Worm (Caenorhabditis elegans) whole organism, L3 larva: ENCODE data around the gene rer-1.

Experiments used
- ama-1 ChIP-seq: fragments of 150-350 bp; optimal IDR thresholded peaks from 2 replicates; lab custom pipeline; 2018
- ceh-28 ChIP-seq: fragments of 150-350 bp; optimal IDR thresholded peaks from 2 replicates; lab custom pipeline; 2014; ENCODE audit warnings: missing biosample characterization, missing genetic modification reagents, missing genetic modification characterization
- ceh-82 ChIP-seq: fragments of 150-350 bp; optimal IDR thresholded peaks from 2 replicates; lab custom pipeline; 2014; ENCODE audit warnings: missing biosample characterization, missing genetic modification characterization
- ceh-9 ChIP-seq: sonication (generic microtip); optimal IDR thresholded peaks from 2 replicates; lab custom pipeline; 2018; ENCODE audit warnings: missing biosample characterization, missing genetic modification characterization
- daf-12 ChIP-seq: fragments of 150-350 bp; optimal IDR thresholded peaks from 2 replicates; lab custom pipeline; 2014; ENCODE audit warnings: missing biosample characterization, missing genetic modification reagents, missing genetic modification characterization
- egl-27 ChIP-seq: sonication (generic microtip); optimal IDR thresholded peaks from 4 replicates; lab custom pipeline; 2017; ENCODE audit warnings: missing biosample characterization, missing genetic modification reagents, missing genetic modification characterization
- egl-5 ChIP-seq: fragments of 150-350 bp; optimal IDR thresholded peaks from 2 replicates; lab custom pipeline; 2017; ENCODE audit warnings: missing biosample characterization, missing genetic modification reagents, missing genetic modification characterization, inconsistent platforms
- elt-1 ChIP-seq: fragments of 150-350 bp; optimal IDR thresholded peaks from 2 replicates; lab custom pipeline; 2014; ENCODE audit warnings: missing biosample characterization, missing genetic modification characterization
- elt-2 ChIP-seq: sonication (generic microtip); optimal IDR thresholded peaks from 2 replicates; lab custom pipeline; 2016; ENCODE audit warnings: missing genetic modification reagents, mild to moderate bottlenecking, missing genetic modification characterization, missing compliant biosample characterization
- fkh-10 ChIP-seq: sonication (generic microtip); optimal IDR thresholded peaks from 2 replicates; lab custom pipeline; 2017; ENCODE audit warnings: missing biosample characterization, missing genetic modification reagents, missing genetic modification characterization
- fkh-2 ChIP-seq: fragments of 150-350 bp; optimal IDR thresholded peaks from 2 replicates; lab custom pipeline; 2014; ENCODE audit warnings: missing biosample characterization, missing genetic modification reagents, missing genetic modification characterization
- jun-1 ChIP-seq: fragments of 150-350 bp; optimal IDR thresholded peaks from 2 replicates; lab custom pipeline; 2014; ENCODE audit warnings: missing biosample characterization, missing genetic modification reagents, missing genetic modification characterization
- lin-15B ChIP-seq: fragments of 150-350 bp; optimal IDR thresholded peaks from 2 replicates; lab custom pipeline; 2014; ENCODE audit warnings: missing biosample characterization, missing genetic modification characterization
- lsy-12 ChIP-seq: sonication (generic microtip); optimal IDR thresholded peaks from 2 replicates; lab custom pipeline; 2016; ENCODE audit warnings: mild to moderate bottlenecking, missing genetic modification characterization, missing compliant biosample characterization
- mml-1 ChIP-seq: fragments of 150-350 bp; sonication (generic microtip); optimal IDR thresholded peaks from 3 replicates; lab custom pipeline; 2014; ENCODE audit warnings: missing biosample characterization, missing genetic modification characterization
- nhr-11 ChIP-seq: fragments of 150-350 bp; optimal IDR thresholded peaks from 2 replicates; lab custom pipeline; 2014; ENCODE audit warnings: missing biosample characterization, missing genetic modification characterization
- nhr-12 ChIP-seq: fragments of 150-350 bp; optimal IDR thresholded peaks from 2 replicates; lab custom pipeline; 2014; ENCODE audit warnings: missing biosample characterization, missing genetic modification characterization
- nhr-23 ChIP-seq: fragments of 150-350 bp; optimal IDR thresholded peaks from 2 replicates; lab custom pipeline; 2014; ENCODE audit warnings: missing biosample characterization, missing genetic modification reagents, missing genetic modification characterization
- nhr-237 ChIP-seq: fragments of 150-350 bp; optimal IDR thresholded peaks from 2 replicates; lab custom pipeline; 2014; ENCODE audit warnings: missing biosample characterization, missing genetic modification characterization
- nhr-25 ChIP-seq: sonication (generic microtip); optimal IDR thresholded peaks from 2 replicates; lab custom pipeline; 2017; ENCODE audit warnings: missing biosample characterization, missing genetic modification characterization
- nhr-43 ChIP-seq: sonication (generic microtip); optimal IDR thresholded peaks from 2 replicates; lab custom pipeline; 2016; ENCODE audit warnings: mild to moderate bottlenecking, missing genetic modification characterization, missing compliant biosample characterization; ENCODE audit not compliant: poor library complexity, severe bottlenecking
- nhr-67 ChIP-seq: fragments of 150-350 bp; optimal IDR thresholded peaks from 2 replicates; lab custom pipeline; 2014; ENCODE audit warnings: missing biosample characterization, missing genetic modification characterization
- nhr-76 ChIP-seq: fragments of 150-350 bp; sonication (generic microtip); optimal IDR thresholded peaks from 5 replicates; lab custom pipeline; 2014; ENCODE audit warnings: missing biosample characterization, missing genetic modification characterization
- nhr-77 ChIP-seq: fragments of 150-350 bp; optimal IDR thresholded peaks from 2 replicates; lab custom pipeline; 2014; ENCODE audit warnings: missing biosample characterization, missing genetic modification characterization
- pha-4 ChIP-seq: fragments of 150-350 bp; optimal IDR thresholded peaks from 2 replicates; lab custom pipeline; 2014; ENCODE audit warnings: missing biosample characterization, missing genetic modification reagents, missing genetic modification characterization
- pqm-1 ChIP-seq: fragments of 150-350 bp; optimal IDR thresholded peaks from 2 replicates; lab custom pipeline; 2017; ENCODE audit warnings: missing biosample characterization, missing genetic modification characterization, inconsistent platforms
- sea-2 ChIP-seq: fragments of 150-350 bp; sonication (generic microtip); optimal IDR thresholded peaks from 4 replicates; lab custom pipeline; 2014; ENCODE audit warnings: missing biosample characterization, missing genetic modification reagents, missing genetic modification characterization
- snpc-4 ChIP-seq: fragments of 150-350 bp; optimal IDR thresholded peaks from 2 replicates; lab custom pipeline; 2014; ENCODE audit warnings: missing biosample characterization, missing genetic modification characterization
- tbx-2 ChIP-seq: sonication (generic microtip); optimal IDR thresholded peaks from 2 replicates; lab custom pipeline; 2016; ENCODE audit warnings: mild to moderate bottlenecking, missing genetic modification characterization, missing compliant biosample characterization
- unc-39 ChIP-seq: sonication (generic microtip); optimal IDR thresholded peaks from 4 replicates; lab custom pipeline; 2017; ENCODE audit warnings: missing biosample characterization, missing genetic modification characterization
- zag-1 ChIP-seq: fragments of 150-350 bp; optimal IDR thresholded peaks from 2 replicates; lab custom pipeline; 2014; ENCODE audit warnings: missing biosample characterization, missing genetic modification characterization
- ztf-11 ChIP-seq: fragments of 150-350 bp; optimal IDR thresholded peaks from 2 replicates; lab custom pipeline; 2014; ENCODE audit warnings: missing biosample characterization, missing genetic modification characterization
- ztf-4 ChIP-seq: fragments of 150-350 bp; optimal IDR thresholded peaks from 2 replicates; lab custom pipeline; 2014; ENCODE audit warnings: missing biosample characterization, missing genetic modification characterization

The rer-1 gene

DNA sequence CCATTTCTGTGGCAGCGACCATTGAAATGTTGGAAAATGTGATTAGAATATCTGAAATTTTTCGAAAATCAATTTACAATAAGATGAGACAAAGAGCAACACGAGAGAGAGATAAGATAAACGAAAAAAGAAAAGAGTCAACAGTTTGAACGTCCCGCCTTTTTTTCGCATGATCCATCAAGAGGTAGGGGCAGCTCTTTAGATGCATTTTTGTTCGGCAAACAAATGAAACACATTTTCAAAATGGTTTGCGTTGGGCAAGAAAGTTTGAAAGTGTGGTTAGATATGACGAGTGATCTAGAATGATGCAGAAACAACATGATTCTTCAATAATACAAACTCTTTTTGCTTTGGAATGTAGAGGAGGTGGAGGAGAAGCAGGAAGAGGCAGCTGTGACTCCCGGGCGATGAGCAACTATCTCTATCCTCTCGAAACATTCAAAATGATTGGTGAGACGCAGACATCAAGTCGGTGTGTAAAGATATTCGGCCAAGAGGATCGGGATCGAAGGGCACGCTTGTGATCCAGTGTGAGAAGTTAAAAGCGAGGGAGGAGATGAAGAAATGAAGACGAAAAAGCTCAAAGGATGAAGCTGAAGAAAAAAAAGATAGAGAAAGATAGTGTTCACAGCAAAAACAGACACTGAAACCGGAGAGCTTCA is 33.4 kb downstream of the rer-1 start, which contains the start of gene F46C5.6:
Gene F46C5.6, minus strand, starts transcription at position 51 of the 662 bp plus-strand sequence.
- TF ChIP-seq nhr-43 (no peak), egl-5 (tag; lab: Kevin White, UChicago) (peak; percentile 3)

DNA sequence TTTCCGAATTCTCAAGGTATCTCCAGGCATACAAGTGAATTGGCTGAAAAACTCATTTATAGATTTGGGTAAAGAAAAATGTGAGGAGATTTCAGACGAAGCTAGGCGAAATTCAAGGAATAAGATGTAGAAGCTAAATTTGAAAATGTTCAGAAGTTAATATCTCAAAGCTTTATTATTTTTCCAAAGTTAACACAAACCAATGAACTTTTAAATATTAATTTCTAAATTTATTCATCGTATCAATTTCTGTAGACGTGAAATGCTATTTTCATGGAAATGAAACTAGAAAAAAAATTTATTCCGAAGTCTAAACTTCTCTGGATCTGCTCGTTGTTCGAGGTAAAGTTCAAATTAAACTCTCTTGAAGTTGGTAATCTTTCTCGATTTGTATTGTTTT is 34.1 kb downstream of the rer-1 start, which contains the start of gene agxt-1:
Gene agxt-1, plus strand, starts transcription at position 301 of the 400 bp plus-strand sequence.
- no peak for TF ChIP-seq tbx-2 (tag; lab: Kevin White, UChicago)
- TF ChIP-seq lsy-12 = no peak
- no peak for TF ChIP-seq jun-1 (tag; lab: Kevin White, UChicago)
- no peak for TF ChIP-seq zag-1 (tag; lab: Kevin White, UChicago)
- no peak for TF ChIP-seq nhr-76 (tag; lab: Kevin White, UChicago)
- no peak for TF ChIP-seq nhr-11 (tag; lab: Kevin White, UChicago)
- no peak for TF ChIP-seq nhr-67
- no peak for TF ChIP-seq sea-2 (GFP tag; lab: Kevin White, UChicago)
- no peak for TF ChIP-seq snpc-4 (tag; lab: Kevin White, UChicago)
- no peak for TF ChIP-seq fkh-10 (GFP tag; lab: Kevin White, UChicago)
- TF ChIP-seq pha-4 (tag; lab: Kevin White, UChicago) = no peak
- no peak for TF ChIP-seq nhr-77 (tag; lab: Kevin White, UChicago)
- TF ChIP-seq ceh-9 (tag; lab: Kevin White, UChicago) = no peak
- TF ChIP-seq egl-27 (tag; lab: Kevin White, UChicago) = no peak
- no peak for TF ChIP-seq ama-1 (lab: Kevin White, UChicago)
- TF ChIP-seq ceh-82 = no peak

DNA sequence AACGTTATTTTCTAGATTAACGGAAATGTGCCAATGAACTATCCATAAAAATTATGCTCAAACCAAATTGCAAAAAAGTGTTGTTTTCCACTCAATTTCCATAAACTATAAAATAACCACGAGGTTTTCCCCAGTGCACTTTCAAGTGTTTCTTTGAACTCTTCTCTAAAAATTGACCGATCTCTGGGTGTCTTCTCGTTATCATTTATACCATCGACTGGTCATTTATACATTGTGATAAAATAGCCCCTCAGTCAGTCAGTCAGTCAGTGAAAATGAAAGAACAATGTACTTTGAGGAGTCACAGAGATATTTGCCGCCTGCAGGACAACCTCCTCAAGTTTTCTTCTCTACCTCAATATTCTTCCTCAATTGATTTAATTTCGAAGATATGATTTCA is 34.8 kb downstream of the rer-1 start:
- peak; percentile 39 for TF ChIP-seq pqm-1 (tag; lab: Kevin White, UChicago)
- no peak for TF ChIP-seq ceh-82
- TF ChIP-seq sea-2 (GFP tag; lab: Kevin White, UChicago) = no peak
- no peak for TF ChIP-seq egl-5 (tag; lab: Kevin White, UChicago)
- no peak for TF ChIP-seq nhr-12 (tag; lab: Kevin White, UChicago)
- no peak for TF ChIP-seq ztf-11 (tag; lab: Kevin White, UChicago)
- no peak for TF ChIP-seq elt-2 (tag; lab: Kevin White, UChicago)
- no peak for TF ChIP-seq daf-12 (tag; lab: Kevin White, UChicago)

DNA sequence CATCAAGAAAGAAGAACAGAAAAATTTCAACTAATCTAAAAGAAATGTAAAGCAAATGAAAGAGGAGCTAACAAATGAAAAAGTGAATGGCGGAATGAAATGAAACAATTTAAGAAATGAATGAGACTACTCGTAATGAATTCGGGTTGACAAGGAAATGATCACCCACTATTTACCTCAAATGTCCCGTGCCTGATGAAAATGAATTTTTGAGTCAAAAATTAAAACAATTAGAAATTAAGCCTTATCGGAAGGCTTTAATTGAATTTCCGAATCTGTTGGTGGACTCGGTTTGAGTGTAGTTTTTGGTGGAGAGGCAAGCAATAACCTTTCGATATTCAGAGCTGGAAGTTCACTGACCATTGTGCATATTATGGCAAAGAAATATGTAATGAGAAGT is 37.8 kb downstream of the rer-1 start:
- no peak for TF ChIP-seq snpc-4 (tag; lab: Kevin White, UChicago)
- no peak for TF ChIP-seq ztf-11 (tag; lab: Kevin White, UChicago)
- TF ChIP-seq egl-5 (tag; lab: Kevin White, UChicago) = no peak
- no peak for TF ChIP-seq nhr-237 (tag; lab: Kevin White, UChicago)
- no peak for TF ChIP-seq ceh-9 (tag; lab: Kevin White, UChicago)
- TF ChIP-seq tbx-2 (tag; lab: Kevin White, UChicago) = no peak
- no peak for TF ChIP-seq ceh-28
- no peak for TF ChIP-seq lin-15B (tag; lab: Kevin White, UChicago)
- no peak for TF ChIP-seq elt-1 (tag; lab: Kevin White, UChicago)
- no peak for TF ChIP-seq ztf-4 (tag; lab: Kevin White, UChicago)
- no peak for TF ChIP-seq nhr-23 (tag; lab: Kevin White, UChicago)
- TF ChIP-seq mml-1 (tag; lab: Kevin White, UChicago) = no peak
- no peak for TF ChIP-seq fkh-2
- no peak for TF ChIP-seq pqm-1 (tag; lab: Kevin White, UChicago)
- no peak for TF ChIP-seq lsy-12
- TF ChIP-seq nhr-11 (tag; lab: Kevin White, UChicago) = no peak
- TF ChIP-seq ama-1 (lab: Kevin White, UChicago) = no peak
- TF ChIP-seq unc-39 = no peak

DNA sequence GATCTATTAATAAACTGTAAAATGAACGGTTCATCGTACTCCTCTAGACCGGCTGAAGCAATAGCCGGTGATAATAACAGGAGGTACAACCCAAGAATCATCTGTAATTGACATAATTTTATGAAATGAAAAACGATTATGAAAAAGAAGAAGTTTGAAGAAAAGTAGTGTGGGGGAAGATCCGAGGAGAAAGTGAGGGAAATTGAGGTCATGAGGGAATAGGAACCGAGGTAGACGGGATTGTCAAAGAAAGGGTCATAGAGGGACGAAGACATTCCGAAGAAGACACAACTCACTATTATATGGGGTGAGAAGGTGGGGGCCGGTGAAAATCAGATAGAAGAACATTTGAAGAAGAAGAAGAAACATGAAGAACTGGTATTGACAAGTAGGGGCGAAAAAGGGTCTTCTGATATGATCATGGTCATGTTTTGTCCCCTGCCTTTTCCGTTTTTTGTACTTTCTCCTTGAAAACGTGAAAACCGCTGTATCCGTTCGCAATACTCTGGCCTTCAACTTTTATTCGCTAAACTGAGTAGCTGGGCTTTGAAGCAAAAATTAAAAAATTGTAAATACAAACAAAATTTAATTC is 40.9 kb downstream of the rer-1 start, which contains the start of gene oac-46:
Gene oac-46, minus strand, starts transcription at position 101 of the 592 bp plus-strand sequence.
- TF ChIP-seq lsy-12 (no peak), nhr-23 (tag; lab: Kevin White, UChicago) (peak; percentile 56), ama-1 (lab: Kevin White, UChicago) (peak; percentile 14), nhr-43 (peak; percentile 39), nhr-25 (tag; lab: Kevin White, UChicago) (peak; percentile 78)
